Fruit fly (Drosophila melanogaster): Measurements from ENCODE around the gene CG42762.

CG42762 gene

dm6 chr2L:8163588-8164166, 19.8 kb upstream of the CG42762 start (continued):
- peak; percentile 4; the same call in 1 of the 3 replicates for TF ChIP-seq otp (GFP tag; IDR thresholded peaks at IDR 0.05)
- TF ChIP-seq CG10209 (GFP tag; optimal IDR thresholded peaks at IDR 0.05): no peak
- no peak for TF ChIP-seq Nf-YC (tag; optimal IDR thresholded peaks at IDR 0.05)
- no peak for TF ChIP-seq pum (GFP tag; optimal IDR thresholded peaks at IDR 0.05)
- TF ChIP-seq tll (GFP tag; optimal IDR thresholded peaks at IDR 0.05): peak in 1 of 2 experiments; percentile 78
- TF ChIP-seq CG13123 (GFP tag; optimal IDR thresholded peaks at IDR 0.05): no peak
- no peak for TF ChIP-seq Mad (GFP tag; optimal IDR thresholded peaks at IDR 0.05)
- TF ChIP-seq CG14965 (GFP tag; optimal IDR thresholded peaks at IDR 0.05; ENCODE audit: borderline replicate concordance): no peak
- TF ChIP-seq H15 (GFP tag; IDR thresholded peaks at IDR 0.05): no peak
- no peak for TF ChIP-seq CG8478 (optimal IDR thresholded peaks at IDR 0.05)
- TF ChIP-seq D19B (GFP tag; optimal IDR thresholded peaks at IDR 0.05): no peak
- TF ChIP-seq her (GFP tag; optimal IDR thresholded peaks at IDR 0.05): no peak
- no peak for TF ChIP-seq Abd-B (GFP tag; optimal IDR thresholded peaks at IDR 0.05)
- TF ChIP-seq nmo (GFP tag; optimal IDR thresholded peaks at IDR 0.05): no peak
- no peak for TF ChIP-seq CG17912 (GFP tag; optimal IDR thresholded peaks at IDR 0.05)
- TF ChIP-seq CG1647 (GFP tag; optimal IDR thresholded peaks at IDR 0.05): no peak
- peak; percentile 4 for TF ChIP-seq CG3281 (GFP tag; optimal IDR thresholded peaks at IDR 0.05)
- no peak for TF ChIP-seq hbn (GFP tag; IDR thresholded peaks at IDR 0.05; ENCODE audit: partially characterized antibody)
- no peak for TF ChIP-seq CG16813 (GFP tag; IDR thresholded peaks at IDR 0.05; ENCODE audit: partially characterized antibody)
- no peak for TF ChIP-seq D (optimal IDR thresholded peaks at IDR 0.05)
- TF ChIP-seq D (GFP tag; optimal IDR thresholded peaks at IDR 0.05): no peak
- TF ChIP-seq maf-S (GFP tag; optimal IDR thresholded peaks at IDR 0.05): no peak
- TF ChIP-seq jing (GFP tag; optimal IDR thresholded peaks at IDR 0.05): no peak
- TF ChIP-seq gsb-n (tag; optimal IDR thresholded peaks at IDR 0.05): no peak
- no peak for TF ChIP-seq vnd (GFP tag; IDR thresholded peaks at IDR 0.05; ENCODE audit: partially characterized antibody)
- no peak for TF ChIP-seq Doc2 (GFP tag; IDR thresholded peaks at IDR 0.05)
- TF ChIP-seq ems (GFP tag; optimal IDR thresholded peaks at IDR 0.05): no peak
- no peak for TF ChIP-seq CG10543 (GFP tag; optimal IDR thresholded peaks at IDR 0.05)
- TF ChIP-seq sug (tag; optimal IDR thresholded peaks at IDR 0.05): no peak
- TF ChIP-seq CG6813 (GFP tag; optimal IDR thresholded peaks at IDR 0.05): peak; percentile 9
- no peak for TF ChIP-seq row (GFP tag; IDR thresholded peaks at IDR 0.05)
- TF ChIP-seq ttk (GFP tag; IDR thresholded peaks at IDR 0.05): no peak
- TF ChIP-seq CG31224 (GFP tag; IDR thresholded peaks at IDR 0.05): no peak
- no peak for TF ChIP-seq kah (GFP tag; optimal IDR thresholded peaks at IDR 0.05)
- no peak for TF ChIP-seq ken (GFP tag; IDR thresholded peaks at IDR 0.05)
- no peak for TF ChIP-seq HHEX (GFP tag; optimal IDR thresholded peaks at IDR 0.05)
- no peak for TF ChIP-seq CG7963 (GFP tag; IDR thresholded peaks at IDR 0.05; ENCODE audit: partially characterized antibody)
- no peak for TF ChIP-seq gfzf (GFP tag; optimal IDR thresholded peaks at IDR 0.05)
- TF ChIP-seq ash1 (GFP tag; optimal IDR thresholded peaks at IDR 0.05): no peak
- peak; percentile 9 for TF ChIP-seq mirr (GFP tag; optimal IDR thresholded peaks at IDR 0.05)
- no peak for TF ChIP-seq nom (GFP tag; optimal IDR thresholded peaks at IDR 0.05)
- TF ChIP-seq Hmr (GFP tag; optimal IDR thresholded peaks at IDR 0.05): peak; percentile 4
- peak; percentile 46 for TF ChIP-seq exex (tag; optimal IDR thresholded peaks at IDR 0.05)
- no peak for TF ChIP-seq CG7786 (GFP tag; optimal IDR thresholded peaks at IDR 0.05)
- no peak for TF ChIP-seq HmgD (GFP tag; optimal IDR thresholded peaks at IDR 0.05)
- no peak for TF ChIP-seq CG15601 (tag; optimal IDR thresholded peaks at IDR 0.05)
- TF ChIP-seq dmrt11E (tag; optimal IDR thresholded peaks at IDR 0.05): no peak
- TF ChIP-seq Awh (GFP tag; IDR thresholded peaks at IDR 0.05): no peak
- peak; percentile 22 for TF ChIP-seq ac (GFP tag; optimal IDR thresholded peaks at IDR 0.05)
